Worm (Caenorhabditis elegans) whole organism, L1 larva: ENCODE data around the gene nhr-219.
A peak's percentile ranks its signal among the peaks of the same experiment; 100 is the strongest.

Experiments used
- C34B4.2 ChIP-seq: sonication (generic microtip); optimal IDR thresholded peaks from 2 replicates; lab custom pipeline; 2017; ENCODE audit warnings: mild to moderate bottlenecking, missing genetic modification characterization, missing compliant biosample characterization
- alr-1 ChIP-seq: fragments of 200-800 bp; sonication (Bioruptor generic); optimal IDR thresholded peaks from 2 replicates; lab custom pipeline; 2018; ENCODE audit warnings: borderline replicate concordance, mild to moderate bottlenecking, missing genetic modification characterization, missing compliant biosample characterization
- aly-2 ChIP-seq: fragments of 150-350 bp; optimal IDR thresholded peaks from 2 replicates; lab custom pipeline; 2014; ENCODE audit warnings: missing biosample characterization, missing genetic modification characterization
- ama-1 ChIP-seq: fragments of 150-350 bp; optimal IDR thresholded peaks from 2 replicates; lab custom pipeline; 2014
- blmp-1 ChIP-seq: fragments of 150-350 bp; optimal IDR thresholded peaks from 2 replicates; lab custom pipeline; 2014; ENCODE audit warnings: missing biosample characterization, missing genetic modification characterization
- ceh-63 ChIP-seq: fragments of 200-800 bp; sonication (Bioruptor generic); optimal IDR thresholded peaks from 2 replicates; lab custom pipeline; 2018; ENCODE audit warnings: mild to moderate bottlenecking, missing genetic modification characterization, missing compliant biosample characterization
- ceh-8 ChIP-seq: fragments of 200-800 bp; sonication (Bioruptor generic); optimal IDR thresholded peaks from 2 replicates; lab custom pipeline; 2018; ENCODE audit warnings: mild to moderate bottlenecking, missing genetic modification characterization, moderate library complexity, missing compliant biosample characterization
- ceh-88 ChIP-seq: fragments of 200-800 bp; sonication (Bioruptor generic); IDR thresholded peaks from 2 replicates; pipeline ENCODE4 v1.3.6; 2022; ENCODE audit warnings: missing genetic modification characterization, missing compliant biosample characterization
- ceh-90 ChIP-seq: sonication (generic microtip); optimal IDR thresholded peaks from 2 replicates; lab custom pipeline; 2016; ENCODE audit warnings: missing genetic modification characterization, missing compliant biosample characterization
- ces-1 ChIP-seq: fragments of 150-350 bp; optimal IDR thresholded peaks from 2 replicates; lab custom pipeline; 2014; ENCODE audit warnings: missing biosample characterization, missing genetic modification reagents, missing genetic modification characterization
- dpl-1 ChIP-seq, 3 experiments: fragments of 150-350 bp in 2 of 3; sonication (generic microtip) in 1 of 3; optimal IDR thresholded peaks; 2 replicates each; lab custom pipeline; 2014 to 2017; ENCODE audit warnings: missing biosample characterization in 3 of 3, missing genetic modification characterization in 3 of 3, missing genetic modification reagents in 3 of 3
- egl-13 ChIP-seq: sonication (generic microtip); optimal IDR thresholded peaks from 2 replicates; lab custom pipeline; 2016; ENCODE audit warnings: missing genotype, missing genetic modification reagents, missing genetic modification characterization, missing compliant biosample characterization
- elt-3 ChIP-seq, 6 experiments: fragments of 150-350 bp in 1 of 6; sonication (generic microtip); optimal IDR thresholded peaks; 2 replicates each; lab custom pipeline; 2017 to 2018; ENCODE audit warnings: missing biosample characterization in 6 of 6, missing genetic modification characterization in 6 of 6, inconsistent platforms in 1 of 6
- ets-5 ChIP-seq: fragments of 200-800 bp; sonication (Bioruptor generic); IDR thresholded peaks from 2 replicates; pipeline ENCODE4 v1.3.6; 2022; ENCODE audit warnings: missing genetic modification characterization, missing compliant biosample characterization
- fkh-10 ChIP-seq: sonication (generic microtip); optimal IDR thresholded peaks from 2 replicates; lab custom pipeline; 2017; ENCODE audit warnings: missing biosample characterization, missing genetic modification reagents, missing genetic modification characterization
- fos-1 ChIP-seq: fragments of 150-350 bp; optimal IDR thresholded peaks from 2 replicates; lab custom pipeline; 2014; ENCODE audit warnings: missing biosample characterization, missing genetic modification characterization
- hlh-17 ChIP-seq: fragments of 200-800 bp; sonication (Bioruptor generic); optimal IDR thresholded peaks from 2 replicates; lab custom pipeline; 2018; ENCODE audit warnings: missing genetic modification characterization, mild to moderate bottlenecking, missing compliant biosample characterization, moderate library complexity, borderline replicate concordance
- hlh-4 ChIP-seq: sonication (generic microtip); optimal IDR thresholded peaks from 2 replicates; lab custom pipeline; 2016; ENCODE audit warnings: mild to moderate bottlenecking, missing genetic modification characterization, missing compliant biosample characterization
- isw-1 ChIP-seq: fragments of 200-800 bp; sonication (Bioruptor generic); IDR thresholded peaks from 2 replicates; pipeline ENCODE4 v1.3.6; 2022; ENCODE audit warnings: missing genetic modification characterization, missing compliant biosample characterization
- lin-14 ChIP-seq: fragments of 200-800 bp; sonication (Bioruptor generic); optimal IDR thresholded peaks from 2 replicates; lab custom pipeline; 2018; ENCODE audit warnings: mild to moderate bottlenecking, missing genetic modification characterization, moderate library complexity, missing compliant biosample characterization
- lin-15B ChIP-seq: fragments of 150-350 bp; sonication (generic microtip); optimal IDR thresholded peaks from 3 replicates; lab custom pipeline; 2014; ENCODE audit warnings: missing biosample characterization, missing genetic modification characterization
- lin-35 ChIP-seq, 2 experiments: fragments of 150-350 bp; optimal IDR thresholded peaks; 2 replicates each; lab custom pipeline; 2014; ENCODE audit warnings: missing biosample characterization in 2 of 2, missing genetic modification characterization in 2 of 2, missing genetic modification reagents in 2 of 2
- lin-39 ChIP-seq: fragments of 150-350 bp; optimal IDR thresholded peaks from 2 replicates; lab custom pipeline; 2014; ENCODE audit warnings: missing biosample characterization, missing genetic modification reagents, missing genetic modification characterization
- lir-3 ChIP-seq: sonication (generic microtip); optimal IDR thresholded peaks from 2 replicates; lab custom pipeline; 2016; ENCODE audit warnings: mild to moderate bottlenecking, missing genetic modification characterization, moderate library complexity, missing compliant biosample characterization; ENCODE audit not compliant: poor library complexity
- lsy-2 ChIP-seq, 2 experiments: fragments of 150-350 bp; optimal IDR thresholded peaks; 2 replicates each; lab custom pipeline; 2014; ENCODE audit warnings: missing biosample characterization in 2 of 2, missing genetic modification characterization in 2 of 2
- mep-1 ChIP-seq: fragments of 150-350 bp; optimal IDR thresholded peaks from 2 replicates; lab custom pipeline; 2014; ENCODE audit warnings: missing biosample characterization, missing genetic modification characterization
- nhr-11 ChIP-seq: fragments of 150-350 bp; optimal IDR thresholded peaks from 2 replicates; lab custom pipeline; 2014; ENCODE audit warnings: missing biosample characterization, missing genetic modification characterization
- nhr-19 ChIP-seq: fragments of 200-800 bp; sonication (Bioruptor generic); conservative IDR thresholded peaks from 2 replicates; pipeline ENCODE4 v1.3.6; 2022; ENCODE audit warnings: missing genetic modification characterization, missing compliant biosample characterization
- nhr-20 ChIP-seq: sonication (generic microtip); optimal IDR thresholded peaks from 2 replicates; lab custom pipeline; 2016; ENCODE audit warnings: mild to moderate bottlenecking, missing genetic modification characterization, missing compliant biosample characterization
- nhr-237 ChIP-seq: fragments of 150-350 bp; optimal IDR thresholded peaks from 2 replicates; lab custom pipeline; 2014; ENCODE audit warnings: missing biosample characterization, missing genetic modification characterization
- nhr-28 ChIP-seq: fragments of 150-350 bp; optimal IDR thresholded peaks from 2 replicates; lab custom pipeline; 2014; ENCODE audit warnings: missing biosample characterization, missing genetic modification characterization
- nhr-47 ChIP-seq: sonication (generic microtip); optimal IDR thresholded peaks from 2 replicates; lab custom pipeline; 2016; ENCODE audit warnings: mild to moderate bottlenecking, missing genetic modification characterization, moderate library complexity, missing compliant biosample characterization
- nhr-71 ChIP-seq: sonication (generic microtip); optimal IDR thresholded peaks from 2 replicates; lab custom pipeline; 2016; ENCODE audit warnings: mild to moderate bottlenecking, missing genetic modification characterization, moderate library complexity, missing compliant biosample characterization
- nhr-84 ChIP-seq: sonication (generic microtip); optimal IDR thresholded peaks from 2 replicates; lab custom pipeline; 2017; ENCODE audit warnings: missing biosample characterization, missing genetic modification characterization
- nhr-85 ChIP-seq: sonication (generic microtip); peaks from one replicate; lab custom pipeline; 2016; ENCODE audit warnings: missing genetic modification characterization, inconsistent platforms, missing compliant biosample characterization
- pag-3 ChIP-seq: sonication (generic microtip); optimal IDR thresholded peaks from 2 replicates; lab custom pipeline; 2017; ENCODE audit warnings: missing genetic modification characterization, mild to moderate bottlenecking, missing compliant biosample characterization, antibody characterized with exemption, borderline replicate concordance; ENCODE audit not compliant: insufficient read depth
- rnt-1 ChIP-seq: sonication (generic microtip); optimal IDR thresholded peaks from 2 replicates; lab custom pipeline; 2016; ENCODE audit warnings: mild to moderate bottlenecking, missing genetic modification characterization, moderate library complexity, missing compliant biosample characterization
- skn-1 ChIP-seq: fragments of 150-350 bp; optimal IDR thresholded peaks from 2 replicates; lab custom pipeline; 2014; ENCODE audit warnings: missing biosample characterization, missing genetic modification characterization
- snu-23 ChIP-seq: sonication (generic microtip); optimal IDR thresholded peaks from 2 replicates; lab custom pipeline; 2016; ENCODE audit warnings: missing genetic modification characterization, missing compliant biosample characterization
- sptf-1 ChIP-seq: fragments of 150-350 bp; optimal IDR thresholded peaks from 2 replicates; lab custom pipeline; 2014; ENCODE audit warnings: missing biosample characterization, missing genetic modification characterization
- swsn-7 ChIP-seq: sonication (generic microtip); optimal IDR thresholded peaks from 2 replicates; lab custom pipeline; 2016; ENCODE audit warnings: missing genetic modification characterization, missing compliant biosample characterization
- tbx-2 ChIP-seq: sonication (generic microtip); optimal IDR thresholded peaks from 2 replicates; lab custom pipeline; 2016; ENCODE audit warnings: missing genetic modification characterization, missing compliant biosample characterization
- unc-130 ChIP-seq: fragments of 150-350 bp; optimal IDR thresholded peaks from 2 replicates; lab custom pipeline; 2017; ENCODE audit warnings: missing biosample characterization, missing genetic modification characterization, inconsistent platforms
- unc-30 ChIP-seq: sonication (generic microtip); optimal IDR thresholded peaks from 2 replicates; lab custom pipeline; 2017; ENCODE audit warnings: missing biosample characterization, missing genetic modification characterization
- unc-86 ChIP-seq: sonication (generic microtip); optimal IDR thresholded peaks from 2 replicates; lab custom pipeline; 2016; ENCODE audit warnings: missing genetic modification characterization, missing compliant biosample characterization
- xbp-1 ChIP-seq: sonication (generic microtip); optimal IDR thresholded peaks from 2 replicates; lab custom pipeline; 2016; ENCODE audit warnings: missing genetic modification characterization, missing compliant biosample characterization

The nhr-219 gene

ce11 chrV:8936184-8936589 is 29.8 kb downstream of the nhr-219 start, which contains the start of gene unc-23 (continued):
- TF ChIP-seq pag-3 (no peak), unc-30 (tag; lab: Kevin White, UChicago) (no peak), lin-15B (tag; lab: Kevin White, UChicago) (no peak), ets-5 (GFP tag; lab: Robert Waterston, UW) (no peak), hlh-17 (GFP tag; lab: Kevin White, UChicago) (no peak), nhr-28 (tag; lab: Kevin White, UChicago) (no peak), ceh-88 (GFP tag; lab: Robert Waterston, UW) (peak; percentile 27; the same call in 1 of the 2 replicates), ceh-63 (GFP tag; lab: Kevin White, UChicago) (no peak), unc-130 (peak; percentile 86), rnt-1 (tag; lab: Kevin White, UChicago) (peak; percentile 86), dpl-1 (GFP tag; optimal IDR thresholded peaks at IDR 0.05; lab: Kevin White, UChicago) (peak; percentile 44 to 52 (median 49)), unc-86 (tag; lab: Kevin White, UChicago) (no peak), xbp-1 (peak; percentile 63), isw-1 (peak; percentile 9; the same call in 1 of the 2 replicates), snu-23 (GFP tag; lab: Kevin White, UChicago) (peak; percentile 97), alr-1 (tag; lab: Kevin White, UChicago) (no peak), ama-1 (no peak), ceh-90 (tag; lab: Kevin White, UChicago) (no peak), nhr-11 (peak; percentile 41), lir-3 (peak; percentile 7), blmp-1 (peak; percentile 95), lin-39 (peak; percentile 24), fos-1 (peak; percentile 75), mep-1 (peak; percentile 90), aly-2 (tag; lab: Kevin White, UChicago) (no peak), nhr-20 (tag; lab: Kevin White, UChicago) (peak; percentile 96), fkh-10 (GFP tag; lab: Kevin White, UChicago) (no peak), ces-1 (GFP tag; lab: Kevin White, UChicago) (no peak), egl-13 (tag; lab: Kevin White, UChicago) (no peak), hlh-4 (tag; lab: Kevin White, UChicago) (no peak), nhr-84 (no peak)

- TF ChIP-seq nhr-20 (tag; lab: Kevin White, UChicago): peak; percentile 61
- TF ChIP-seq nhr-71 (tag; lab: Kevin White, UChicago): peak; percentile 57
- no peak for TF ChIP-seq nhr-237 (tag; lab: Kevin White, UChicago)
- TF ChIP-seq mep-1: peak; percentile 34
- peak in 1 of 6 experiments; percentile 38 for TF ChIP-seq elt-3 (tag; optimal IDR thresholded peaks at IDR 0.05; lab: Kevin White, UChicago)
- TF ChIP-seq sptf-1: no peak
- TF ChIP-seq swsn-7 (tag; lab: Kevin White, UChicago): peak; percentile 22
- no peak for TF ChIP-seq ceh-8 (GFP tag; lab: Kevin White, UChicago)
- TF ChIP-seq lin-35 (GFP tag; optimal IDR thresholded peaks at IDR 0.05; lab: Kevin White, UChicago): peak; percentile 8 to 46
- TF ChIP-seq nhr-47 (tag; lab: Kevin White, UChicago): no peak
- TF ChIP-seq unc-130: peak; percentile 17
- no peak for TF ChIP-seq unc-86 (tag; lab: Kevin White, UChicago)
- TF ChIP-seq blmp-1: peak; percentile 73
- TF ChIP-seq C34B4.2 (tag; lab: Kevin White, UChicago): no peak
- TF ChIP-seq tbx-2: peak; percentile 21
- TF ChIP-seq hlh-17 (GFP tag; lab: Kevin White, UChicago): no peak
- no peak for TF ChIP-seq xbp-1
- TF ChIP-seq nhr-19: no peak; the same call in 1 of the 2 replicates
- TF ChIP-seq snu-23 (GFP tag; lab: Kevin White, UChicago): peak; percentile 66
- TF ChIP-seq lin-14: peak; percentile 63
- peak; percentile 92 for TF ChIP-seq nhr-85
- no peak for TF ChIP-seq lsy-2 (tag; optimal IDR thresholded peaks at IDR 0.05; lab: Kevin White, UChicago)
- TF ChIP-seq skn-1 (tag; lab: Kevin White, UChicago): peak; percentile 17
- TF ChIP-seq, all 84 proteins: peak for 13
Observed at ce11 chrV:8935104-8935503, 30.9 kb downstream of the nhr-219 start.
